Worm (Caenorhabditis elegans): ENCODE data around the gene deb-1.

The deb-1 gene

DNA sequence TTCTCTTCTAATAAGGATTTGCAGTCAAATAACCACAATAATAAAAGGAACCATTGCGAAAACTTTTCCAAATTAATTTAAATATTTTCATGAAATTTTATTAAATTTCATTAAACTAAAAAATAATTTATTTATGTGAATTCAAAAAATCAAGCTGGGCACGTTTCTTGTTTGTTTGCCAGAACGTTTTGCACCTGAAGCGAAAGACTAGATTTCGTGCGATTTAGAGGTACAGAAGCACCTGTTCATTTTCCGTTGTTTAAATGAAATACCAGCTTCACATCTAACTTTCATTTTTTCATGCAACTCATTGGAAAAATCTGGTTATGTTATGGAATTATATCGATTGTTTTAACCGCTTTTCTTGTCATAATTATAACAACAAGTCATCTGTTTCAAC lies 22.0 kb downstream of the deb-1 start, which contains the start of gene srg-48:
TSS of gene srg-48 (plus strand) at position 301 of the 400 bp plus-strand sequence.
- TF ChIP-seq med-1 (GFP tag; optimal IDR thresholded peaks at IDR 0.05; ENCODE audit: insufficient read depth): no peak
- no peak for TF ChIP-seq T22C8.4 (GFP tag; IDR thresholded peaks at IDR 0.05)
- TF ChIP-seq ztf-23 (GFP tag; IDR thresholded peaks at IDR 0.05): no peak
- TF ChIP-seq ref-1 (GFP tag; conservative IDR thresholded peaks at IDR 0.05): no peak
- no peak for TF ChIP-seq tab-1 (GFP tag; IDR thresholded peaks at IDR 0.05)
- TF ChIP-seq flt-1 (GFP tag; IDR thresholded peaks at IDR 0.05): no peak
- no peak for TF ChIP-seq cog-1 (tag; optimal IDR thresholded peaks at IDR 0.05)
- TF ChIP-seq ztf-29 (GFP tag; IDR thresholded peaks at IDR 0.05): no peak
- no peak for TF ChIP-seq klf-2 (GFP tag; conservative IDR thresholded peaks at IDR 0.05)

DNA sequence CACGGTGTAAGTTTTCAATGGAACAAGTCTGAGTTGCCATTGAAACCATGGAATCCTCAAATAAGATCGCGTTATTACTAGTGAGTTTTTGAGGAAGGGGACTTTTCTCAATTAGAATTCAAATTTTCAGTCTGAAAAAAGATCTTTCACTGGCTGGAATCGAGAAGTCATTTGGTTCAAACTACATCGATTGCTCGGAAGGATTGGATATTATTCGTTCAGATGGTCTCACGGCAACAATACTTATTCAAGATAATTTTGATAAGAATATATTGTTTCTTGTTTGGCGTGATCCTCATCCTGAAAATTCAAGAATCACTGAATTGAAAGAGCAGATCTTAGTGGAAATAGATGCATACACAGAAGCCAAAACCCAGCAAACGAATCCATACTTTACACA lies 26.6 kb downstream of the deb-1 start:
- TF ChIP-seq T22C8.4 (GFP tag; IDR thresholded peaks at IDR 0.05): no peak
- no peak for TF ChIP-seq tab-1 (GFP tag; IDR thresholded peaks at IDR 0.05)
- TF ChIP-seq flt-1 (GFP tag; IDR thresholded peaks at IDR 0.05): no peak
- no peak for TF ChIP-seq ref-1 (GFP tag; conservative IDR thresholded peaks at IDR 0.05)
- TF ChIP-seq med-1 (GFP tag; optimal IDR thresholded peaks at IDR 0.05; ENCODE audit: insufficient read depth): no peak
- TF ChIP-seq klf-2 (GFP tag; conservative IDR thresholded peaks at IDR 0.05): no peak
- no peak for TF ChIP-seq ztf-29 (GFP tag; IDR thresholded peaks at IDR 0.05)
- no peak for TF ChIP-seq cog-1 (tag; optimal IDR thresholded peaks at IDR 0.05)
- TF ChIP-seq ztf-23 (GFP tag; IDR thresholded peaks at IDR 0.05): no peak

DNA sequence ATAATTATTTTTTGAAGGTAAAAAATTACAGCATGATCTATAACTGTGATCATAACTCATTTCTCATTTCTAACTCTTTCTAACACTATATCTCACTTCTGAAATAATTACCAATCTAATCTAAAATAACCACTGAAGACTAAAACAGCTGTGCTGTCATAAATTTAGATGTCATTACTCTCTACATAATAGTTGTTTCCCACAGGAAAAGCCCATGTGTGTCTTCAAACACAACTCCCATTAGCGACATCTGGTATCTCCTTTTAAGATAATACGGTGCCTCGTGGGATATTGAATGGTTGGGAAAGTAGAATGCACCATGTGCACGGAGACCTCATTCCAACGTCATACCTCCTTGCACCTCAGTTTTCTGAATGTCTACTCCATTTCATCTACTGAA lies 29.0 kb downstream of the deb-1 start, which contains the start of gene Y43B11AL.1:
TSS of gene Y43B11AL.1 (plus strand) at position 301 of the 400 bp plus-strand sequence.
- TF ChIP-seq ztf-23 (GFP tag; IDR thresholded peaks at IDR 0.05) (no peak), ztf-29 (GFP tag; IDR thresholded peaks at IDR 0.05) (no peak), flt-1 (GFP tag; IDR thresholded peaks at IDR 0.05) (no peak), T22C8.4 (GFP tag; IDR thresholded peaks at IDR 0.05) (no peak), cog-1 (tag; optimal IDR thresholded peaks at IDR 0.05) (no peak), ref-1 (GFP tag; conservative IDR thresholded peaks at IDR 0.05) (no peak), tab-1 (GFP tag; IDR thresholded peaks at IDR 0.05) (no peak), klf-2 (GFP tag; conservative IDR thresholded peaks at IDR 0.05) (no peak), med-1 (GFP tag; optimal IDR thresholded peaks at IDR 0.05; ENCODE audit: insufficient read depth) (no peak)

DNA sequence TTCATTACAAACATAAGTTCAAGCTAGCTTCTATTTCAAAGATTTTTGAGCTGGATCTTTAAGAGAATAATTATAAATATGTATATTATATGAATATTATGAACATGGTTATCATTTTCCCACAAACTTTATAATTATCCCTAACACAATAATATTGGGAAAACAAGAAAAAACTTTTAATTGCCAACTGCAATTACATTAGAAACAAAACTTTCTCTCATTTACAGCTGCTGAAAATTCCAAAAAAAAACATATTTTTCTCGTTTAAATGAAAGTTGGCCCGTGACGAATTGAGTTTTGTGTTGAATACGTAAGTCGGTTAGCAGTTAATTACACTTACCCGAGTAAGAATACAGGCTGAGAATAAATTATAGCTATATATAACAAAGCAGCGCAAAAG lies 31.4 kb downstream of the deb-1 start:
- TF ChIP-seq ref-1 (GFP tag; conservative IDR thresholded peaks at IDR 0.05) (no peak), klf-2 (GFP tag; conservative IDR thresholded peaks at IDR 0.05) (no peak), med-1 (GFP tag; optimal IDR thresholded peaks at IDR 0.05; ENCODE audit: insufficient read depth) (no peak), flt-1 (GFP tag; IDR thresholded peaks at IDR 0.05) (no peak), ztf-29 (GFP tag; IDR thresholded peaks at IDR 0.05) (no peak), tab-1 (GFP tag; IDR thresholded peaks at IDR 0.05) (no peak), ztf-23 (GFP tag; IDR thresholded peaks at IDR 0.05) (no peak)

DNA sequence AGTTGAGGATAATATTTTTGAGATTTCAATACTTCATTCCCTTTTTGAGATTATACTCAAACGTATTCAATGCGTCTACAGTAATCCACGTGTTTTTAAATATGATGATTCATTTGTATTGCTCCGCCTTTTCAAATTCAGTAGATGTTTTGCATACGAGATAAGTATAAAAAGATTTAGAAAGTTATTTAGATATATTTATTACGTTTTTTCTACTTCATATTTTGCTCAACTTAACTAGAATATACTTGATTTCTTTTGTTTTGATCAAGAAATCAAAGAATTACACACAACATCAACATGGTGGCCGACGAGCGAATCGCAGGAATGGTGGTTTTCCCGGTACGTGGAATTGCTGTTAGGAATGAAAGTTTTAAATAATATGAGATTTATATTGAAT lies 36.4 kb downstream of the deb-1 start, which contains the start of gene srx-50:
TSS of gene srx-50 (plus strand) at position 301 of the 400 bp plus-strand sequence.
- TF ChIP-seq ref-1 (GFP tag; conservative IDR thresholded peaks at IDR 0.05) (no peak), tab-1 (GFP tag; IDR thresholded peaks at IDR 0.05) (no peak), med-1 (GFP tag; optimal IDR thresholded peaks at IDR 0.05; ENCODE audit: insufficient read depth) (no peak), ztf-29 (GFP tag; IDR thresholded peaks at IDR 0.05) (no peak), klf-2 (GFP tag; conservative IDR thresholded peaks at IDR 0.05) (no peak), ztf-23 (GFP tag; IDR thresholded peaks at IDR 0.05) (no peak), T22C8.4 (GFP tag; IDR thresholded peaks at IDR 0.05) (no peak), cog-1 (tag; optimal IDR thresholded peaks at IDR 0.05) (no peak), flt-1 (GFP tag; IDR thresholded peaks at IDR 0.05) (no peak)

DNA sequence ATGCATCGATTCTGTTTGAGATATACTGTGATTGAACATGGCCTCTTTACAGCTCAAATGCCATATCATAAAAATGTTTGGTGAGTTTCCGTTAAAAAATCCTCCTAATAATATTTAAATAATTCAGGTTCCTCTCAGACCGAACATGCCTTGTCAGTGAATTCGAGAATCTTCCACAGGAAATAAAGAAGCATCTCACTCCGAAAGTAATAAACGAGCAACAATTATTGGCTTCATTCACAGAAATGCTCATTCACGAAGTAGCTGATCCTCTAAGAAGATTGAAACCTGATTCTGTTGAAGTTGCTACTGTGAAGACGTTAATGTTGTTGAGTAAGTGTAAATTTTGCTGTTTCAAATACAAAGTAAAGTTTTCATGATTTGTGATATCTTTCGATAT lies 41.9 kb downstream of the deb-1 start:
- TF ChIP-seq T22C8.4 (GFP tag; IDR thresholded peaks at IDR 0.05) (no peak), flt-1 (GFP tag; IDR thresholded peaks at IDR 0.05) (no peak), tab-1 (GFP tag; IDR thresholded peaks at IDR 0.05) (no peak), klf-2 (GFP tag; conservative IDR thresholded peaks at IDR 0.05) (no peak)

DNA sequence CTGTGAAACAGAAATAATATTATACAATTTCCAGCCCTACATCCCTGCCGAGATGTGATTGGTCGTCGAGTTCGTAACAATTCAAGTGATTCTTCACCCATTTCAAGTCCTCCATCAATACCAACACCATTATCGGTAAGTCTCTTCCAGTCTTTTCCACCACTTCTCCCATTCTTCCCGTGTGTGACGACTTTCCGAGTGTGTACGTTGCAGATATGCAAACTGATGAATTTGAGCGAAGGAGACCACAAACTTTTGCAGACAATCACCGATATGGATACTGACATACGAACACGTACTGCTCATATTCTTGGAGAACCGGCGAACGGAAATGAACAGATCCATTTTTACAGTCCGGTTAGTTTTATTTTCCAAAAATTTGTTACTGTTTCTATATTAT lies 42.6 kb downstream of the deb-1 start:
- no peak for TF ChIP-seq T22C8.4 (GFP tag; IDR thresholded peaks at IDR 0.05)
- no peak for TF ChIP-seq cog-1 (tag; optimal IDR thresholded peaks at IDR 0.05)

DNA sequence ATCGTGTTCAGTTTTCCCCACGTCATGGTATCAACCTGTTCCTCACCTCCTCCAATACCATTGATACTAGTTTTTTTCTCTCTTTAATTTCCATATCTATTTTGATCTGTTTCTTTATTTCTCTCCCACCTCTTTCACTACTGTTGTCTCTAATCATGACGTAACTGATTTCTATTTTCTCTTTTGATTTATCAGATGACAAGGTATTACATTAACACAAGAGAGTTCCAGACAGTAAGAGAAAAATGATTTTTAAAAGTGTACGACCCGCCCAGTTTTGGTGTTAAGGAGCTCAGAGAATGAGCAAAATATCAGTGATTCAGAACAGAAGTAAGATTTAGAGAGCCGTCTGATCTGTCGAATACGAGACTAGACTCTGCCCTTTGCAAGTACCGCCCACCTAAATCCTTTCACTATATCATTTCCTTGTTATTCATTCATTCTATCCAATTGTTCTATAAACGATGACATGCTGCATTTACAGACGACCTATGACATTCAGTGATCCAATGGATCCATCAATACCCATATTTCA lies 44.3 kb downstream of the deb-1 start, which contains the start of gene nhr-105:
TSS of gene nhr-105 (plus strand) at position 485 of the 535 bp plus-strand sequence.
- TF ChIP-seq ztf-29 (GFP tag; IDR thresholded peaks at IDR 0.05): no peak
- TF ChIP-seq tab-1 (GFP tag; IDR thresholded peaks at IDR 0.05): no peak
- TF ChIP-seq med-1 (GFP tag; optimal IDR thresholded peaks at IDR 0.05; ENCODE audit: insufficient read depth): no peak
- no peak for TF ChIP-seq ref-1 (GFP tag; conservative IDR thresholded peaks at IDR 0.05)
- TF ChIP-seq flt-1 (GFP tag; IDR thresholded peaks at IDR 0.05): no peak
- no peak for TF ChIP-seq klf-2 (GFP tag; conservative IDR thresholded peaks at IDR 0.05)
- TF ChIP-seq ztf-23 (GFP tag; IDR thresholded peaks at IDR 0.05): no peak
- no peak for TF ChIP-seq cog-1 (tag; optimal IDR thresholded peaks at IDR 0.05)
- TF ChIP-seq T22C8.4 (GFP tag; IDR thresholded peaks at IDR 0.05): no peak

DNA sequence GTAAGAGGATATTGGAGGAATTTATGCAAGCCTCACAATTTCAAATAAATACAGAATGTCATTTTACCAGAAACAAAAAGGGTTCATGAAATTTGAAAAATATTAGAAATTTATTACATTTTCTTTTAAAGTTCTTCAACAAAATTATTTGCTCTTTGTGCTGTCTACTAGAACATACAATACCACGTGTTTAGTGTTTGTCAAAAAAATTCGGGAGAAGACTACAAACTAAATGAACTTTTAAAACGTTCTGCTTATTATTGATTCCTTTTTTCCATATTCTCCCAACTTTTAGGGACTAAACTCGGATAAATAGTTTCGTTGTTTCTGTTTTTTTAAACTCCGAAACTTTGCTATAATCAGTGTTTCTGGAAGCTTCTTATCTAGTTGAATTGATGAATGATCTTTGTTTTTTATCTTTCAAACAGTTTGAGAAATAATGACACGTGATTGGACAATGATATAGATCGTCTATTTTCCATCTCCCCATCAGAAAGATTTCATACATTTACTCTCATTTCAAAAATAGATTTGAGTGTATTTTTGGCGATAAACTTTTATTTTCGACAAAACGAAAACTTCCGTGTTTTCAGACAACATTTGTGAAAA lies 45.3 kb downstream of the deb-1 start:
- TF ChIP-seq ztf-23 (GFP tag; IDR thresholded peaks at IDR 0.05) (no peak), med-1 (GFP tag; optimal IDR thresholded peaks at IDR 0.05; ENCODE audit: insufficient read depth) (no peak), flt-1 (GFP tag; IDR thresholded peaks at IDR 0.05) (no peak), klf-2 (GFP tag; conservative IDR thresholded peaks at IDR 0.05) (no peak), T22C8.4 (GFP tag; IDR thresholded peaks at IDR 0.05) (no peak), cog-1 (tag; optimal IDR thresholded peaks at IDR 0.05) (no peak), tab-1 (GFP tag; IDR thresholded peaks at IDR 0.05) (no peak), ref-1 (GFP tag; conservative IDR thresholded peaks at IDR 0.05) (no peak), ztf-29 (GFP tag; IDR thresholded peaks at IDR 0.05) (no peak)

DNA sequence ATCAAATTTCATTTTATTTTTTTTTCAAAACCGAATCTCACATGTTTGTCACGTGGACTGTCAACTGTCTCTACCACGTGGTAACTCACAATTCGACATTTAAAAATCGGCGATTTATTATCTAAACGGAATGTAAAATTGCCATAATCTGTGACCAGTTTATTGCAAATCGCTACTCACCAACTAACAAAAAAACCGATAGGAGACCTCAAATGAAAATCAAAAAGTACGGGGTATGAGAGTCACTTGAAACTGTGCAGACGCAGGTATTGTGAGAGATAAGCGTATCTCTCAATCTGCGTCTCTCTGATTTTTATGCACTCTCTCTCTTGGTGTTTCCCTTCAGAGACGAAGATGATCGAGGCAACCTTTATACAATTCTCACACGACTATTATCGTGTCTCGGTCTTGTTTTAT lies 46.3 kb downstream of the deb-1 start:
- TF ChIP-seq ztf-29 (GFP tag; IDR thresholded peaks at IDR 0.05) (no peak), ref-1 (GFP tag; conservative IDR thresholded peaks at IDR 0.05) (no peak), klf-2 (GFP tag; conservative IDR thresholded peaks at IDR 0.05) (no peak), cog-1 (tag; optimal IDR thresholded peaks at IDR 0.05) (no peak), T22C8.4 (GFP tag; IDR thresholded peaks at IDR 0.05) (no peak), med-1 (GFP tag; optimal IDR thresholded peaks at IDR 0.05; ENCODE audit: insufficient read depth) (no peak), flt-1 (GFP tag; IDR thresholded peaks at IDR 0.05) (no peak), tab-1 (GFP tag; IDR thresholded peaks at IDR 0.05) (no peak), ztf-23 (GFP tag; IDR thresholded peaks at IDR 0.05) (no peak)
